Fruit fly (Drosophila melanogaster): ENCODE measurements around the gene CG14346.

CG14346 gene

dm6 chr2L:1361771-1362632 lies 5.8 kb upstream of the CG14346 start, which contains the start of gene NLaz (continued):
- no peak for TF ChIP-seq CG12391 (tag; optimal IDR thresholded peaks at IDR 0.05)
- TF ChIP-seq NfI (GFP tag; optimal IDR thresholded peaks at IDR 0.05): peak; percentile 82
- peak in 1 of 2 experiments; percentile 27 for TF ChIP-seq chif (GFP tag; optimal IDR thresholded peaks at IDR 0.05)
- no peak for TF ChIP-seq sr (GFP tag; IDR thresholded peaks at IDR 0.05)
- TF ChIP-seq Hsf (GFP tag; optimal IDR thresholded peaks at IDR 0.05): no peak
- TF ChIP-seq Aef1 (GFP tag; IDR thresholded peaks at IDR 0.05): peak; percentile 52; the same call in 1 of the 3 replicates
- TF ChIP-seq CG11085 (GFP tag; IDR thresholded peaks at IDR 0.05): no peak
- TF ChIP-seq chinmo (GFP tag; IDR thresholded peaks at IDR 0.05; ENCODE audit: partially characterized antibody): no peak
- peak; percentile 69 for TF ChIP-seq H2.0 (GFP tag; IDR thresholded peaks at IDR 0.05)
- no peak for TF ChIP-seq stc (GFP tag; IDR thresholded peaks at IDR 0.05)
- no peak for TF ChIP-seq Abd-B (GFP tag; optimal IDR thresholded peaks at IDR 0.05)
- no peak for TF ChIP-seq CG7271 (tag; optimal IDR thresholded peaks at IDR 0.05)
- no peak for TF ChIP-seq CG11696 (GFP tag; IDR thresholded peaks at IDR 0.05)
- no peak for TF ChIP-seq usp (GFP tag; optimal IDR thresholded peaks at IDR 0.05)
- peak; percentile 53 for TF ChIP-seq CG3847 (GFP tag; IDR thresholded peaks at IDR 0.05)
- no peak for TF ChIP-seq tio (GFP tag; optimal IDR thresholded peaks at IDR 0.05)
- no peak for TF ChIP-seq NC2β (GFP tag; optimal IDR thresholded peaks at IDR 0.05)
- no peak for TF ChIP-seq CG13624 (GFP tag; optimal IDR thresholded peaks at IDR 0.05)
- TF ChIP-seq CG32532 (GFP tag; IDR thresholded peaks at IDR 0.05): peak; percentile 62; the same call in 1 of the 2 replicates
- no peak for TF ChIP-seq dmrt11E (tag; optimal IDR thresholded peaks at IDR 0.05)
- TF ChIP-seq Dbx (GFP tag; IDR thresholded peaks at IDR 0.05): peak; percentile 65; the same call in 1 of the 3 replicates
- TF ChIP-seq Gug (GFP tag; IDR thresholded peaks at IDR 0.05): peak; percentile 56; the same call in 2 of the 4 replicates
- TF ChIP-seq Ptx1 (GFP tag; IDR thresholded peaks at IDR 0.05): peak; percentile 77
- TF ChIP-seq dmrt99B (tag; optimal IDR thresholded peaks at IDR 0.05): peak; percentile 28
- no peak for TF ChIP-seq CG2875 (GFP tag; optimal IDR thresholded peaks at IDR 0.05)
- TF ChIP-seq maf-S (GFP tag; optimal IDR thresholded peaks at IDR 0.05): peak; percentile 25
- TF ChIP-seq CG12071 (GFP tag; optimal IDR thresholded peaks at IDR 0.05): no peak
- TF ChIP-seq CG1603 (tag; optimal IDR thresholded peaks at IDR 0.05): peak; percentile 35
- no peak for TF ChIP-seq CG4854 (GFP tag; optimal IDR thresholded peaks at IDR 0.05)
- peak; percentile 7; the same call in 1 of the 2 replicates for TF ChIP-seq CG32772 (GFP tag; IDR thresholded peaks at IDR 0.05)
- no peak for TF ChIP-seq Optix (GFP tag; IDR thresholded peaks at IDR 0.05)
- no peak for TF ChIP-seq Hey (tag; optimal IDR thresholded peaks at IDR 0.05)
- peak; percentile 35; the same call in 1 of the 2 replicates for TF ChIP-seq sisA (GFP tag; IDR thresholded peaks at IDR 0.05)
- 0 out of 3 replicates have a peak, but pooled peaks have one; percentile 31 for TF ChIP-seq CG11560 (tag; IDR thresholded peaks at IDR 0.05)
- TF ChIP-seq CG1529 (GFP tag; optimal IDR thresholded peaks at IDR 0.05): no peak
- no peak for TF ChIP-seq MESR4 (GFP tag; optimal IDR thresholded peaks at IDR 0.05)
- TF ChIP-seq ci (GFP tag; IDR thresholded peaks at IDR 0.05): peak; percentile 44; the same call in 1 of the 3 replicates
- TF ChIP-seq Dref (GFP tag; IDR thresholded peaks at IDR 0.05): no peak
- TF ChIP-seq B-H2 (GFP tag; optimal IDR thresholded peaks at IDR 0.05): peak; percentile 4

DNA sequence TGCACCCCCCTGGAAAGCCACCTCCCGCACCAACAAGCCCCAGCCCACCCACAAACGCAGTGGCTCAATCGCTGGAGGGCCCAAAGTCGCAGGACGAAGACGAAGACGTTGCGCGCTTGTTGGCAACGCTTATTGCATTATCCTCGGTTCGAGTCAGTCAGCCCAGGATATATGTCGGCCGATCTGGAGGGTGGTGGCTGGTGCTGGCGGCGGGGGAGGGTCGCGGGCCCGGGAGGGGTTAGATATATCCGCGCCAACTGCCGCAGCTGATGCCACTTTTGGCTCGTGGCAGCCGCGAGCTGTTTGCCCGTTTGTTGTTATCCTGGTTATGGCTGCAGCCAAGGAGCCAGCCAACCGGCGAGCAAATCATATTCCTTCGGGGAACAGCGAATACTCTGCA lies 2.8 kb upstream of the CG14346 start:
- TF ChIP-seq vnd (GFP tag; IDR thresholded peaks at IDR 0.05; ENCODE audit: partially characterized antibody) (no peak), Hr39 (optimal IDR thresholded peaks at IDR 0.05) (peak; percentile 59), repo (GFP tag; optimal IDR thresholded peaks at IDR 0.05) (no peak)

All from whole organism, embryonic.